Worm (Caenorhabditis elegans): Measurements from ENCODE around the gene C07A12.7.

DNA sequence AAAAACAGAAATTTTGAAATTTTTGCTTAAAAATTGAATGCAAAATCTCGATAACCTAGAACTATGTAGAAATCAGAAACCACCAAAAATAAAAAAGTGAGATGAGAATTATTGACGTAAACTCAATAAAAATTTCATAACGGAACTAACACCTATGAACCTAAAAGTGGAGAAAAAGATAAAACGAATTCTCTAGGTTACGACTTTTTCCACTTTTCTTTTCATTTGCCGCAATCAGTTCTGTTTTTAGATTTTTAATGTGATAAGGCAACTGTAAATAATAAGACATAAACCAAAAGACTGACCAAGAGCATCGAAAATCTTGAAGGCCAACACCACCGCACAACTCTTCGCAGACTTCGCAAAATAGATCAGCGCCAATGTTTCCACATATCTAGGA is 19.9 kb downstream of the C07A12.7 start:
- TF ChIP-seq B0035.1 (tag; optimal IDR thresholded peaks at IDR 0.05), result no peak
- TF ChIP-seq unc-62 (GFP tag; optimal IDR thresholded peaks at IDR 0.05), result no peak
- no peak for TF ChIP-seq ztf-28 (GFP tag; IDR thresholded peaks at IDR 0.05)
- TF ChIP-seq nfya-1 (tag; optimal IDR thresholded peaks at IDR 0.05; ENCODE audit: borderline replicate concordance, insufficient read depth), result no peak
- TF ChIP-seq ztf-6 (GFP tag; IDR thresholded peaks at IDR 0.05), result no peak

All from whole organism, young adult.